Worm (Caenorhabditis elegans) whole organism, L2 larva: Measurements from ENCODE around the gene col-85.

Experiments used
- C34F6.9 ChIP-seq: fragments of 150-350 bp; optimal IDR thresholded peaks from 2 replicates; lab custom pipeline; 2014; ENCODE audit warnings: missing biosample characterization, missing genetic modification characterization
- F13H6.1 ChIP-seq: sonication (generic microtip); optimal IDR thresholded peaks from 2 replicates; lab custom pipeline; 2016; ENCODE audit warnings: missing genetic modification characterization, missing compliant biosample characterization
- ZK546.5 ChIP-seq: sonication (generic microtip); optimal IDR thresholded peaks from 2 replicates; lab custom pipeline; 2017; ENCODE audit warnings: missing biosample characterization, missing genetic modification characterization
- alr-1 ChIP-seq: fragments of 150-350 bp; optimal IDR thresholded peaks from 2 replicates; lab custom pipeline; 2014; ENCODE audit warnings: missing biosample characterization, missing genetic modification characterization
- aly-2 ChIP-seq: fragments of 150-350 bp; optimal IDR thresholded peaks from 2 replicates; lab custom pipeline; 2014; ENCODE audit warnings: missing biosample characterization, missing genetic modification characterization
- blmp-1 ChIP-seq: sonication (generic microtip); optimal IDR thresholded peaks from 2 replicates; lab custom pipeline; 2017; ENCODE audit warnings: missing genetic modification characterization, mild to moderate bottlenecking, missing compliant biosample characterization, antibody characterized with exemption, moderate library complexity; ENCODE audit not compliant: insufficient read depth
- dmd-4 ChIP-seq: sonication (generic microtip); optimal IDR thresholded peaks from 2 replicates; lab custom pipeline; 2017; ENCODE audit warnings: missing biosample characterization, missing genetic modification characterization
- fos-1 ChIP-seq: fragments of 150-350 bp; optimal IDR thresholded peaks from 2 replicates; lab custom pipeline; 2014; ENCODE audit warnings: missing biosample characterization, missing genetic modification characterization
- lin-13 ChIP-seq: fragments of 150-350 bp; optimal IDR thresholded peaks from 2 replicates; lab custom pipeline; 2014; ENCODE audit warnings: missing biosample characterization, missing genetic modification reagents, missing genetic modification characterization
- lin-39 ChIP-seq: fragments of 150-350 bp; optimal IDR thresholded peaks from 2 replicates; lab custom pipeline; 2014; ENCODE audit warnings: missing biosample characterization, missing genetic modification reagents, missing genetic modification characterization
- lsy-2 ChIP-seq, 2 experiments: fragments of 150-350 bp in 1 of 2; sonication (generic microtip) in 1 of 2; optimal IDR thresholded peaks; 2 replicates each; lab custom pipeline; 2014 to 2017; ENCODE audit warnings: missing biosample characterization in 2 of 2, missing genetic modification characterization in 2 of 2
- mab-5 ChIP-seq: fragments of 150-350 bp; optimal IDR thresholded peaks from 2 replicates; lab custom pipeline; 2014; ENCODE audit warnings: missing biosample characterization, missing genetic modification characterization
- mbf-1 ChIP-seq: sonication (generic microtip); optimal IDR thresholded peaks from 2 replicates; lab custom pipeline; 2017; ENCODE audit warnings: missing biosample characterization, missing genetic modification characterization
- mdl-1 ChIP-seq, 2 experiments: fragments of 150-350 bp in 1 of 2; sonication (generic microtip) in 1 of 2; optimal IDR thresholded peaks; 2 replicates each; lab custom pipeline; 2017; ENCODE audit warnings: missing biosample characterization in 2 of 2, missing genetic modification characterization in 2 of 2
- nhr-10 ChIP-seq: sonication (generic microtip); optimal IDR thresholded peaks from 2 replicates; lab custom pipeline; 2017; ENCODE audit warnings: missing biosample characterization, missing genetic modification characterization
- nhr-11 ChIP-seq: fragments of 150-350 bp; optimal IDR thresholded peaks from 2 replicates; lab custom pipeline; 2014; ENCODE audit warnings: missing biosample characterization, missing genetic modification characterization
- nhr-12 ChIP-seq: fragments of 150-350 bp; optimal IDR thresholded peaks from 2 replicates; lab custom pipeline; 2014; ENCODE audit warnings: missing biosample characterization, missing genetic modification characterization
- nhr-21 ChIP-seq: fragments of 150-350 bp; optimal IDR thresholded peaks from 2 replicates; lab custom pipeline; 2014; ENCODE audit warnings: missing biosample characterization, missing genetic modification characterization
- nhr-23 ChIP-seq: fragments of 150-350 bp; optimal IDR thresholded peaks from 2 replicates; lab custom pipeline; 2014; ENCODE audit warnings: missing biosample characterization, missing genetic modification reagents, missing genetic modification characterization
- nhr-237 ChIP-seq: fragments of 150-350 bp; optimal IDR thresholded peaks from 2 replicates; lab custom pipeline; 2014; ENCODE audit warnings: missing biosample characterization, missing genetic modification characterization
- nhr-25 ChIP-seq: fragments of 150-350 bp; sonication (generic microtip); optimal IDR thresholded peaks from 3 replicates; lab custom pipeline; 2014; ENCODE audit warnings: missing biosample characterization, missing genetic modification characterization
- nhr-6 ChIP-seq: fragments of 150-350 bp; optimal IDR thresholded peaks from 2 replicates; lab custom pipeline; 2014; ENCODE audit warnings: missing biosample characterization, missing genetic modification characterization
- peb-1 ChIP-seq: fragments of 150-350 bp; optimal IDR thresholded peaks from 2 replicates; lab custom pipeline; 2014; ENCODE audit warnings: missing biosample characterization, missing genetic modification characterization
- skn-1 ChIP-seq: sonication (generic microtip); optimal IDR thresholded peaks from 2 replicates; lab custom pipeline; 2017; ENCODE audit warnings: missing biosample characterization, missing genetic modification characterization
- sma-3 ChIP-seq: sonication (generic microtip); optimal IDR thresholded peaks from 2 replicates; lab custom pipeline; 2016; ENCODE audit warnings: missing genetic modification reagents, missing genetic modification characterization, missing compliant biosample characterization
- snpc-4 ChIP-seq: fragments of 150-350 bp; optimal IDR thresholded peaks from 2 replicates; lab custom pipeline; 2014; ENCODE audit warnings: missing biosample characterization, missing genetic modification characterization
- ztf-1 ChIP-seq: fragments of 200-800 bp; sonication (Bioruptor generic); conservative IDR thresholded peaks from 2 replicates; pipeline ENCODE4 v1.3.6; 2022; ENCODE audit warnings: missing genetic modification characterization, missing compliant biosample characterization
- ztf-11 ChIP-seq: sonication (generic microtip); optimal IDR thresholded peaks from 2 replicates; lab custom pipeline; 2017; ENCODE audit warnings: missing biosample characterization, missing genetic modification characterization
- ztf-4 ChIP-seq: fragments of 150-350 bp; optimal IDR thresholded peaks from 2 replicates; lab custom pipeline; 2014; ENCODE audit warnings: missing biosample characterization, missing genetic modification characterization

The col-85 gene

ce11 chrII:12473406-12473805 is 21.5 kb downstream of the col-85 start, which contains the start of gene srg-17:
Gene srg-17 (plus strand): TSS chrII:12473706.
- TF ChIP-seq nhr-21 (tag; lab: Kevin White, UChicago) = no peak
- no peak for TF ChIP-seq ztf-1 (GFP tag; lab: Robert Waterston, UW)
- TF ChIP-seq mab-5 (tag; lab: Kevin White, UChicago) = no peak
- no peak for TF ChIP-seq mbf-1 (tag; lab: Kevin White, UChicago)
- TF ChIP-seq ZK546.5 (tag; lab: Kevin White, UChicago) = no peak
- TF ChIP-seq nhr-237 (tag; lab: Kevin White, UChicago) = no peak
- TF ChIP-seq fos-1 = no peak
- TF ChIP-seq blmp-1 (tag; lab: Kevin White, UChicago) = no peak
- TF ChIP-seq nhr-11 = no peak
- no peak for TF ChIP-seq ztf-11 (tag; lab: Kevin White, UChicago)
- no peak for TF ChIP-seq nhr-6 (tag; lab: Kevin White, UChicago)
- TF ChIP-seq sma-3 (GFP tag; lab: Kevin White, UChicago) = no peak
- no peak for TF ChIP-seq C34F6.9 (tag; lab: Kevin White, UChicago)
- no peak for TF ChIP-seq dmd-4 (tag; lab: Kevin White, UChicago)
- TF ChIP-seq peb-1 (tag; lab: Kevin White, UChicago) = no peak
- TF ChIP-seq F13H6.1 (tag; lab: Kevin White, UChicago) = no peak
- TF ChIP-seq ztf-4 (tag; lab: Kevin White, UChicago) = no peak
- no peak for TF ChIP-seq mdl-1 (tag; optimal IDR thresholded peaks at IDR 0.05; lab: Kevin White, UChicago)
- no peak for TF ChIP-seq nhr-23 (tag; lab: Kevin White, UChicago)

ce11 chrII:12471138-12471855 is 23.6 kb downstream of the col-85 start, which contains the start of the genes F15A4.5 and phat-8:
Gene F15A4.5 (minus strand): TSS chrII:12471238.
Gene phat-8 (plus strand): TSS chrII:12471805.
- no peak for TF ChIP-seq nhr-12
- TF ChIP-seq alr-1 = no peak
- TF ChIP-seq nhr-6 (tag; lab: Kevin White, UChicago) = no peak

ce11 chrII:12467047-12467446 is 27.8 kb downstream of the col-85 start, which contains the start of gene srg-16:
Gene srg-16 (plus strand): TSS chrII:12467133.
- TF ChIP-seq lin-39 = no peak
- TF ChIP-seq lsy-2 (tag; optimal IDR thresholded peaks at IDR 0.05; lab: Kevin White, UChicago) = no peak
- no peak for TF ChIP-seq nhr-23 (tag; lab: Kevin White, UChicago)
- TF ChIP-seq ztf-1 (GFP tag; lab: Robert Waterston, UW) = no peak
- no peak for TF ChIP-seq nhr-21 (tag; lab: Kevin White, UChicago)
- no peak for TF ChIP-seq alr-1
- TF ChIP-seq, all 48 proteins: peak for 0

ce11 chrII:12465557-12465956 is 29.3 kb downstream of the col-85 start, which contains the start of gene sre-37:
Gene sre-37 (plus strand): TSS chrII:12465857.
- no peak for TF ChIP-seq peb-1 (tag; lab: Kevin White, UChicago)

- TF ChIP-seq dmd-4 (tag; lab: Kevin White, UChicago) = no peak
- TF ChIP-seq lin-13 (GFP tag; lab: Kevin White, UChicago) = no peak
- no peak for TF ChIP-seq nhr-6 (tag; lab: Kevin White, UChicago)
- no peak for TF ChIP-seq nhr-12
- no peak for TF ChIP-seq nhr-11
- no peak for TF ChIP-seq lin-39
- TF ChIP-seq nhr-237 (tag; lab: Kevin White, UChicago) = no peak
These were observed 32.7 kb downstream of the col-85 start, which contains the start of gene F15A4.2 for ce11 chrII:12462244-12462643. Gene F15A4.2 (plus strand): TSS chrII:12462544.

- TF ChIP-seq mdl-1 (tag; optimal IDR thresholded peaks at IDR 0.05; lab: Kevin White, UChicago) (no peak), skn-1 (no peak), nhr-23 (tag; lab: Kevin White, UChicago) (no peak), aly-2 (tag; lab: Kevin White, UChicago) (no peak), fos-1 (no peak), nhr-25 (tag; lab: Kevin White, UChicago) (no peak), snpc-4 (tag; lab: Kevin White, UChicago) (no peak), C34F6.9 (tag; lab: Kevin White, UChicago) (no peak), nhr-10 (tag; lab: Kevin White, UChicago) (no peak), nhr-237 (tag; lab: Kevin White, UChicago) (no peak)
These were observed 34.1 kb downstream of the col-85 start, which contains the start of gene tag-280 for ce11 chrII:12460602-12461453. Gene tag-280 (plus strand): TSS chrII:12460652.
